Fruit fly (Drosophila melanogaster) whole organism, embryonic: ENCODE measurements around the gene CG43755.
A peak's percentile ranks its signal among the peaks of the same experiment; 100 is the strongest.

Experiments
- Atf-2 ChIP-seq: fragments of 200-800 bp; sonication (Bioruptor generic); optimal IDR thresholded peaks from 2 replicates; lab custom pipeline; 2016; ENCODE audit warnings: missing biosample characterization, missing genetic modification characterization
- B-H2 ChIP-seq: fragments of 200-800 bp; sonication (Bioruptor generic); optimal IDR thresholded peaks from 2 replicates; lab custom pipeline; 2018; ENCODE audit warnings: missing biosample characterization, mild to moderate bottlenecking, missing genetic modification characterization
- CG10565 ChIP-seq: fragments of 200-800 bp; sonication (Bioruptor generic); optimal IDR thresholded peaks from 3 replicates; lab custom pipeline; 2016; ENCODE audit warnings: missing biosample characterization, mild to moderate bottlenecking, missing genetic modification characterization
- CG13624 ChIP-seq: fragments of 200-800 bp; sonication (Bioruptor generic); optimal IDR thresholded peaks from 2 replicates; lab custom pipeline; 2016; ENCODE audit warnings: missing biosample characterization, missing genetic modification characterization
- CG13775 ChIP-seq: fragments of 200-800 bp; sonication (Bioruptor generic); optimal IDR thresholded peaks from 3 replicates; lab custom pipeline; 2017; ENCODE audit warnings: missing biosample characterization, mild to moderate bottlenecking, missing genetic modification characterization
- CG14050 ChIP-seq: fragments of 200-800 bp; sonication (Bioruptor generic); IDR thresholded peaks from 3 replicates; pipeline ENCODE4 v1.3.6; 2022; ENCODE audit warnings: missing biosample characterization, missing genetic modification characterization
- CG14710 ChIP-seq: fragments of 200-800 bp; sonication (Bioruptor generic); optimal IDR thresholded peaks from 3 replicates; lab custom pipeline; 2019; ENCODE audit warnings: missing biosample characterization, mild to moderate bottlenecking, missing genetic modification characterization, moderate library complexity
- CG14860 ChIP-seq: fragments of 200-800 bp; sonication (Bioruptor generic); IDR thresholded peaks from 3 replicates; pipeline ENCODE4 v1.3.6; 2022; ENCODE audit warnings: missing biosample characterization, missing genetic modification characterization; ENCODE audit not compliant: partially characterized antibody
- CG17186 ChIP-seq: fragments of 200-800 bp; sonication (Bioruptor generic); optimal IDR thresholded peaks from 3 replicates; lab custom pipeline; 2017; ENCODE audit warnings: missing biosample characterization, missing genetic modification reagents, missing genetic modification characterization
- CG18476 ChIP-seq: fragments of 200-800 bp; sonication (Bioruptor generic); optimal IDR thresholded peaks from 2 replicates; lab custom pipeline; 2016; ENCODE audit warnings: missing biosample characterization, mild to moderate bottlenecking, missing genetic modification characterization
- CG2678 ChIP-seq: fragments of 200-800 bp; sonication (Bioruptor generic); optimal IDR thresholded peaks from 3 replicates; lab custom pipeline; 2019; ENCODE audit warnings: missing biosample characterization, mild to moderate bottlenecking, missing genetic modification characterization, moderate library complexity
- CG30020 ChIP-seq: fragments of 200-800 bp; optimal IDR thresholded peaks from 2 replicates; lab custom pipeline; 2019; ENCODE audit warnings: missing biosample characterization, mild to moderate bottlenecking, missing genetic modification characterization, moderate library complexity
- CG3163 ChIP-seq: fragments of 200-800 bp; sonication (Bioruptor generic); optimal IDR thresholded peaks from 3 replicates; lab custom pipeline; 2016; ENCODE audit warnings: missing biosample characterization, missing genetic modification characterization
- CG33557 ChIP-seq: fragments of 200-800 bp; sonication (Bioruptor generic); optimal IDR thresholded peaks from 2 replicates; lab custom pipeline; 2019; ENCODE audit warnings: missing biosample characterization, mild to moderate bottlenecking, missing genetic modification characterization, moderate library complexity
- CG4707 ChIP-seq: fragments of 200-800 bp; sonication (Bioruptor generic); optimal IDR thresholded peaks from 2 replicates; lab custom pipeline; 2018; ENCODE audit warnings: missing biosample characterization, mild to moderate bottlenecking, missing genetic modification characterization, moderate library complexity
- CG5180 ChIP-seq: fragments of 200-800 bp; sonication (Bioruptor generic); optimal IDR thresholded peaks from 3 replicates; lab custom pipeline; 2017; ENCODE audit warnings: missing biosample characterization, missing genetic modification characterization, mild to moderate bottlenecking, moderate library complexity, missing genetic modification reagents
- CG7357 ChIP-seq: fragments of 200-800 bp; sonication (Bioruptor generic); IDR thresholded peaks from 3 replicates; pipeline ENCODE4 v1.3.6; 2022; ENCODE audit warnings: missing biosample characterization, missing genetic modification characterization
- CG7372 ChIP-seq: fragments of 200-800 bp; sonication (Bioruptor generic); IDR thresholded peaks from 2 replicates; pipeline ENCODE4 v1.3.6; 2022; ENCODE audit warnings: missing biosample characterization, missing genetic modification characterization
- CG8388 ChIP-seq: fragments of 200-800 bp; sonication (Bioruptor generic); optimal IDR thresholded peaks from 2 replicates; lab custom pipeline; 2019; ENCODE audit warnings: missing biosample characterization, mild to moderate bottlenecking, missing genetic modification characterization, moderate library complexity
- Dp ChIP-seq: fragments of 200-800 bp; sonication (Bioruptor generic); optimal IDR thresholded peaks from 2 replicates; lab custom pipeline; 2018; ENCODE audit warnings: missing biosample characterization, mild to moderate bottlenecking, missing genetic modification characterization, moderate library complexity
- Ets97D ChIP-seq: fragments of 200-800 bp; sonication (Bioruptor generic); optimal IDR thresholded peaks from 3 replicates; lab custom pipeline; 2016; ENCODE audit warnings: missing biosample characterization, missing genetic modification characterization
- Fer3 ChIP-seq: fragments of 200-800 bp; sonication (Bioruptor generic); optimal IDR thresholded peaks from 2 replicates; lab custom pipeline; 2018; ENCODE audit warnings: missing biosample characterization, mild to moderate bottlenecking, missing genetic modification characterization, moderate library complexity
- Hr3 ChIP-seq: fragments of 200-800 bp; sonication (Bioruptor generic); optimal IDR thresholded peaks from 3 replicates; lab custom pipeline; 2016; ENCODE audit warnings: missing biosample characterization, missing genetic modification characterization
- Med ChIP-seq: fragments of 200-800 bp; sonication (Bioruptor generic); peaks from one replicate; lab custom pipeline; 2016; ENCODE audit warnings: missing biosample characterization, missing genetic modification characterization, mild to moderate bottlenecking, inconsistent platforms, moderate library complexity
- NFAT ChIP-seq: fragments of 200-800 bp; sonication (Bioruptor generic); IDR thresholded peaks from 2 replicates; pipeline ENCODE4 v1.3.6; 2022; ENCODE audit warnings: missing biosample characterization, missing genetic modification characterization
- Ptx1 ChIP-seq: fragments of 200-800 bp; sonication (Bioruptor generic); IDR thresholded peaks from 2 replicates; pipeline ENCODE4 v1.3.6; 2022; ENCODE audit warnings: missing biosample characterization, missing genetic modification characterization
- Spps ChIP-seq: fragments of 200-800 bp; sonication (Bioruptor generic); optimal IDR thresholded peaks from 2 replicates; lab custom pipeline; 2018; ENCODE audit warnings: missing biosample characterization, mild to moderate bottlenecking, missing genetic modification characterization
- Sry-δ ChIP-seq: fragments of 200-800 bp; sonication (Bioruptor generic); optimal IDR thresholded peaks from 2 replicates; lab custom pipeline; 2016; ENCODE audit warnings: missing biosample characterization, missing genetic modification characterization
- Ssrp ChIP-seq: fragments of 200-800 bp; sonication (Bioruptor generic); optimal IDR thresholded peaks from 2 replicates; lab custom pipeline; 2018; ENCODE audit warnings: missing biosample characterization, mild to moderate bottlenecking, missing genetic modification characterization, moderate library complexity
- Stat92E ChIP-seq, 3 experiments: fragments of >200 bp in 2 of 3; fragments of 200-800 bp in 1 of 3; sonication (Bioruptor generic) in 1 of 3; optimal IDR thresholded peaks; 2 replicates each; lab custom pipeline; 2017 to 2019; ENCODE audit warnings: missing biosample characterization in 3 of 3, missing genetic modification characterization in 3 of 3, mild to moderate bottlenecking in 1 of 3, moderate library complexity in 1 of 3
- aop ChIP-seq: fragments of 200-800 bp; sonication (Bioruptor generic); IDR thresholded peaks from 2 replicates; pipeline ENCODE4 v1.3.6; 2022; ENCODE audit warnings: missing biosample characterization, missing genetic modification characterization
- bigmax ChIP-seq: fragments of 200-800 bp; sonication (Bioruptor generic); optimal IDR thresholded peaks from 2 replicates; lab custom pipeline; 2018; ENCODE audit warnings: missing biosample characterization, mild to moderate bottlenecking, missing genetic modification characterization
- btn ChIP-seq: fragments of 200-800 bp; sonication (Bioruptor generic); optimal IDR thresholded peaks from 2 replicates; lab custom pipeline; 2016; ENCODE audit warnings: missing biosample characterization, missing genetic modification characterization
- cas ChIP-seq: fragments of 200-800 bp; sonication (Bioruptor generic); IDR thresholded peaks from 2 replicates; pipeline ENCODE4 v1.3.6; 2022; ENCODE audit warnings: missing biosample characterization, missing genetic modification characterization
- chif ChIP-seq, 2 experiments: fragments of 200-800 bp; sonication (Bioruptor generic); optimal IDR thresholded peaks; 3 replicates each; lab custom pipeline; 2016; ENCODE audit warnings: missing biosample characterization in 2 of 2, missing genetic modification characterization in 2 of 2
- dati ChIP-seq: fragments of 200-800 bp; sonication (Bioruptor generic); IDR thresholded peaks from 2 replicates; pipeline ENCODE4 v1.3.6; 2022; ENCODE audit warnings: missing biosample characterization, missing genetic modification characterization
- dpn ChIP-seq, 2 experiments: fragments of 200-800 bp; sonication (Bioruptor generic); optimal IDR thresholded peaks; 3 replicates each; lab custom pipeline; 2016; ENCODE audit warnings: missing biosample characterization in 2 of 2, missing genetic modification characterization in 2 of 2
- en ChIP-seq: fragments of 200-800 bp; sonication (Bioruptor generic); optimal IDR thresholded peaks from 2 replicates; lab custom pipeline; 2016; ENCODE audit warnings: missing biosample characterization, missing genetic modification characterization
- fd96Cb ChIP-seq: fragments of 200-800 bp; sonication (Bioruptor generic); optimal IDR thresholded peaks from 2 replicates; lab custom pipeline; 2018; ENCODE audit warnings: missing biosample characterization, mild to moderate bottlenecking, missing genetic modification characterization, moderate library complexity
- fru ChIP-seq: fragments of >200 bp; optimal IDR thresholded peaks from 2 replicates; lab custom pipeline; 2017
- gem ChIP-seq: fragments of 200-800 bp; sonication (Bioruptor generic); optimal IDR thresholded peaks from 2 replicates; lab custom pipeline; 2019; ENCODE audit warnings: missing biosample characterization, mild to moderate bottlenecking, missing genetic modification characterization, moderate library complexity
- h ChIP-seq: fragments of >200 bp; optimal IDR thresholded peaks from 2 replicates; lab custom pipeline; 2017
- knrl ChIP-seq: fragments of 200-800 bp; sonication (Bioruptor generic); IDR thresholded peaks from 3 replicates; pipeline ENCODE4 v1.3.6; 2022; ENCODE audit warnings: missing biosample characterization, missing genetic modification characterization; ENCODE audit not compliant: partially characterized antibody
- prd ChIP-seq, 3 experiments: fragments of >200 bp in 2 of 3; fragments of 200-800 bp in 1 of 3; sonication (Bioruptor generic) in 1 of 3; optimal IDR thresholded peaks in 2 of 3; IDR thresholded peaks in 1 of 3; 2 replicates in 2 of 3; 3 replicates in 1 of 3; pipeline versions ENCODE4 v1.3.6 to Lab custom; 2017 to 2022; ENCODE audit warnings: missing biosample characterization in 1 of 3, missing genetic modification characterization in 1 of 3
- slou ChIP-seq: fragments of 200-800 bp; sonication (Bioruptor generic); optimal IDR thresholded peaks from 3 replicates; lab custom pipeline; 2016; ENCODE audit warnings: missing biosample characterization, missing genetic modification characterization
- slp2 ChIP-seq: fragments of 200-800 bp; sonication (Bioruptor generic); optimal IDR thresholded peaks from 2 replicates; lab custom pipeline; 2016; ENCODE audit warnings: missing biosample characterization, missing genetic modification characterization
- twi ChIP-seq: fragments of 200-800 bp; optimal IDR thresholded peaks from 2 replicates; lab custom pipeline; 2019; ENCODE audit warnings: missing biosample characterization, mild to moderate bottlenecking, missing genetic modification characterization, moderate library complexity
- vfl ChIP-seq: fragments of 200-800 bp; sonication (Bioruptor generic); optimal IDR thresholded peaks from 2 replicates; lab custom pipeline; 2016; ENCODE audit warnings: missing biosample characterization, missing genetic modification characterization
- wdn ChIP-seq: fragments of 200-800 bp; sonication (Bioruptor generic); IDR thresholded peaks from 2 replicates; pipeline ENCODE4 v1.3.6; 2022; ENCODE audit warnings: missing biosample characterization, missing genetic modification characterization
- zen2 ChIP-seq: fragments of 200-800 bp; sonication (Bioruptor generic); IDR thresholded peaks from 3 replicates; pipeline ENCODE4 v1.3.6; 2022; ENCODE audit warnings: missing biosample characterization, missing genetic modification characterization; ENCODE audit not compliant: partially characterized antibody

Gene CG43755

DNA sequence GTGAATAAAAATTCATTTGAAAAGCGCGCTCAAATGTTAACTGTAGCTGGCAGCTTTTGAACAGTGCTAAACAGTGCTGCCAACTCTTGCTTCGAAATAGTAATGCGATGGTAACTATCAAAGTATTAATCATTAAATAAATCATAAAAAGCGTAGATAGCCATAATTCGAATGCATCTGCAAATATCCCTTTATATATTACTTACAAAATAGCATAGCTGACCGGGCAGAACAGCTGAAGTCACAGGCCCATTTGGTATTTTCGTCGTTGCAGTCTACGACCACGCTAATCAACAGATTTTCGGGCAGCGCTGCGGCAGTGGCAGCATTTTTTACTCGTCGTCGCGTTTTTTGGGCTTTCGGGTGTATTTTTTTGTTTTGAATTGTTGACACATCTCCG lies 23.9 kb downstream of the CG43755 start, which contains the start of gene Plc21C (continued):
- TF ChIP-seq slou (peak; percentile 56), en (no peak), CG13775 (GFP tag; lab: Kevin White, UChicago) (peak; percentile 43), zen2 (GFP tag; lab: Robert Waterston, UW) (no peak; the same call in 2 of the 3 replicates), wdn (no peak), CG33557 (no peak), CG8388 (GFP tag; lab: Kevin White, UChicago) (no peak), CG14860 (GFP tag; lab: Robert Waterston, UW) (no peak), h (lab: Kevin White, UChicago) (no peak), NFAT (GFP tag; lab: Robert Waterston, UW) (0 out of 2 replicates have a peak, but pooled peaks have one; percentile 29), Spps (tag; lab: Kevin White, UChicago) (peak; percentile 24), CG7372 (GFP tag; lab: Robert Waterston, UW) (no peak), aop (no peak), btn (GFP tag; lab: Kevin White, UChicago) (no peak), CG14710 (tag; lab: Kevin White, UChicago) (peak; percentile 82), Hr3 (peak; percentile 71), gem (tag; lab: Kevin White, UChicago) (peak; percentile 59), Dp (GFP tag; lab: Kevin White, UChicago) (peak; percentile 99), prd (optimal IDR thresholded peaks at IDR 0.05; lab: Kevin White, UChicago) (no peak), prd (GFP tag; IDR thresholded peaks at IDR 0.05; lab: Robert Waterston, UW) (peak; percentile 33; the same call in 1 of the 3 replicates), Ptx1 (GFP tag; lab: Robert Waterston, UW) (peak; percentile 32; the same call in 1 of the 2 replicates), CG13624 (GFP tag; lab: Kevin White, UChicago) (peak; percentile 70), CG4707 (GFP tag; lab: Kevin White, UChicago) (no peak), CG7357 (no peak), B-H2 (GFP tag; lab: Kevin White, UChicago) (peak; percentile 49), Ssrp (tag; lab: Kevin White, UChicago) (no peak), bigmax (GFP tag; lab: Kevin White, UChicago) (no peak), knrl (peak; percentile 57; the same call in 2 of the 3 replicates), Sry-δ (GFP tag; lab: Kevin White, UChicago) (peak; percentile 65), CG2678 (tag; lab: Kevin White, UChicago) (peak; percentile 56), Fer3 (peak; percentile 45), twi (peak; percentile 32), vfl (GFP tag; lab: Kevin White, UChicago) (peak; percentile 42), CG17186 (GFP tag; lab: Kevin White, UChicago) (peak; percentile 49), dati (GFP tag; lab: Robert Waterston, UW) (no peak), fru (lab: Kevin White, UChicago) (no peak), slp2 (peak; percentile 2), Med (GFP tag; lab: Kevin White, UChicago) (peak; percentile 93), CG18476 (GFP tag; lab: Kevin White, UChicago) (peak; percentile 33), cas (GFP tag; lab: Robert Waterston, UW) (no peak), CG30020 (tag; lab: Kevin White, UChicago) (peak; percentile 25), chif (GFP tag; optimal IDR thresholded peaks at IDR 0.05; lab: Kevin White, UChicago) (peak; percentile 15 to 44), CG10565 (GFP tag; lab: Kevin White, UChicago) (no peak), Atf-2 (GFP tag; lab: Kevin White, UChicago) (no peak), CG3163 (GFP tag; lab: Kevin White, UChicago) (peak; percentile 43), CG5180 (no peak), CG14050 (GFP tag; lab: Robert Waterston, UW) (no peak), dpn (GFP tag; optimal IDR thresholded peaks at IDR 0.05; lab: Kevin White, UChicago) (peak; percentile 51 to 57), Ets97D (GFP tag; lab: Kevin White, UChicago) (peak; percentile 84), fd96Cb (no peak), Stat92E (GFP tag; optimal IDR thresholded peaks at IDR 0.05; lab: Kevin White, UChicago) (peak in 1 of 3 experiments; percentile 62)
